Fruit fly (Drosophila melanogaster): Measurements from ENCODE around the gene CG9953.

Gene CG9953

dm6 chr3L:7013568-7014305, 44.3 kb downstream of the CG9953 start (continued):
- TF ChIP-seq lola (GFP tag; optimal IDR thresholded peaks at IDR 0.05) (no peak), ind (GFP tag; optimal IDR thresholded peaks at IDR 0.05) (no peak), CG18599 (GFP tag; optimal IDR thresholded peaks at IDR 0.05) (peak; percentile 5), CG11723 (GFP tag; optimal IDR thresholded peaks at IDR 0.05) (no peak), CG31224 (GFP tag; IDR thresholded peaks at IDR 0.05) (no peak), CG3995 (GFP tag; optimal IDR thresholded peaks at IDR 0.05) (no peak), CG8089 (GFP tag; optimal IDR thresholded peaks at IDR 0.05) (no peak), CG10274 (GFP tag; optimal IDR thresholded peaks at IDR 0.05) (no peak), CTCF (GFP tag; optimal IDR thresholded peaks at IDR 0.05) (peak; percentile 93), wor (GFP tag; IDR thresholded peaks at IDR 0.05) (no peak), her (GFP tag; optimal IDR thresholded peaks at IDR 0.05) (no peak), nerfin-1 (tag; optimal IDR thresholded peaks at IDR 0.05) (no peak), crc (GFP tag; optimal IDR thresholded peaks at IDR 0.05) (no peak), fd96Cb (tag; optimal IDR thresholded peaks at IDR 0.05) (no peak), btn (GFP tag; optimal IDR thresholded peaks at IDR 0.05) (no peak), Dip3 (GFP tag; optimal IDR thresholded peaks at IDR 0.05) (no peak), kah (GFP tag; optimal IDR thresholded peaks at IDR 0.05) (no peak), exex (tag; optimal IDR thresholded peaks at IDR 0.05) (no peak), Ptx1 (GFP tag; IDR thresholded peaks at IDR 0.05) (peak; percentile 40), Spps (tag; optimal IDR thresholded peaks at IDR 0.05) (no peak), prd (optimal IDR thresholded peaks at IDR 0.05) (no peak), prd (GFP tag; IDR thresholded peaks at IDR 0.05) (peak; percentile 55), vfl (GFP tag; optimal IDR thresholded peaks at IDR 0.05) (no peak), B-H2 (GFP tag; optimal IDR thresholded peaks at IDR 0.05) (no peak), CG10321 (GFP tag; IDR thresholded peaks at IDR 0.05) (peak; percentile 32; the same call in 1 of the 2 replicates), z (GFP tag; IDR thresholded peaks at IDR 0.05) (peak; percentile 98), cwo (GFP tag; optimal IDR thresholded peaks at IDR 0.05) (no peak), CG8944 (GFP tag; optimal IDR thresholded peaks at IDR 0.05) (no peak), otp (GFP tag; IDR thresholded peaks at IDR 0.05) (0 out of 3 replicates have a peak, but pooled peaks have one; percentile 23), hkb (optimal IDR thresholded peaks at IDR 0.05) (no peak), hkb (GFP tag; IDR thresholded peaks at IDR 0.05) (peak; percentile 55; the same call in 1 of the 2 replicates), gsb-n (tag; optimal IDR thresholded peaks at IDR 0.05) (no peak), tup (GFP tag; optimal IDR thresholded peaks at IDR 0.05) (no peak), tgo (GFP tag; IDR thresholded peaks at IDR 0.05) (peak; percentile 64; the same call in 2 of the 3 replicates), rib (GFP tag; IDR thresholded peaks at IDR 0.05) (no peak), TFAM (GFP tag; optimal IDR thresholded peaks at IDR 0.05) (no peak), E2f1 (GFP tag; IDR thresholded peaks at IDR 0.05) (peak; percentile 56; the same call in 1 of the 2 replicates), CG6175 (GFP tag; IDR thresholded peaks at IDR 0.05) (peak; percentile 40; the same call in 1 of the 3 replicates), CG3281 (GFP tag; optimal IDR thresholded peaks at IDR 0.05) (peak; percentile 23), jigr1 (GFP tag; IDR thresholded peaks at IDR 0.05) (no peak), tll (GFP tag; optimal IDR thresholded peaks at IDR 0.05) (no peak), sc (optimal IDR thresholded peaks at IDR 0.05) (no peak), sc (GFP tag; optimal IDR thresholded peaks at IDR 0.05) (no peak), CG33213 (GFP tag; optimal IDR thresholded peaks at IDR 0.05) (no peak), esg (GFP tag; conservative IDR thresholded peaks at IDR 0.05) (peak; percentile 50), CG31388 (GFP tag; optimal IDR thresholded peaks at IDR 0.05) (no peak), CG6854 (GFP tag; optimal IDR thresholded peaks at IDR 0.05) (no peak), tin (GFP tag; optimal IDR thresholded peaks at IDR 0.05) (no peak), Atf-2 (GFP tag; optimal IDR thresholded peaks at IDR 0.05) (no peak), CG4707 (GFP tag; optimal IDR thresholded peaks at IDR 0.05) (no peak), ato (GFP tag; IDR thresholded peaks at IDR 0.05; ENCODE audit: partially characterized antibody) (no peak)

All from whole organism, embryonic.